Fruit fly (Drosophila melanogaster): Measurements from ENCODE around the gene Catsup.

DNA sequence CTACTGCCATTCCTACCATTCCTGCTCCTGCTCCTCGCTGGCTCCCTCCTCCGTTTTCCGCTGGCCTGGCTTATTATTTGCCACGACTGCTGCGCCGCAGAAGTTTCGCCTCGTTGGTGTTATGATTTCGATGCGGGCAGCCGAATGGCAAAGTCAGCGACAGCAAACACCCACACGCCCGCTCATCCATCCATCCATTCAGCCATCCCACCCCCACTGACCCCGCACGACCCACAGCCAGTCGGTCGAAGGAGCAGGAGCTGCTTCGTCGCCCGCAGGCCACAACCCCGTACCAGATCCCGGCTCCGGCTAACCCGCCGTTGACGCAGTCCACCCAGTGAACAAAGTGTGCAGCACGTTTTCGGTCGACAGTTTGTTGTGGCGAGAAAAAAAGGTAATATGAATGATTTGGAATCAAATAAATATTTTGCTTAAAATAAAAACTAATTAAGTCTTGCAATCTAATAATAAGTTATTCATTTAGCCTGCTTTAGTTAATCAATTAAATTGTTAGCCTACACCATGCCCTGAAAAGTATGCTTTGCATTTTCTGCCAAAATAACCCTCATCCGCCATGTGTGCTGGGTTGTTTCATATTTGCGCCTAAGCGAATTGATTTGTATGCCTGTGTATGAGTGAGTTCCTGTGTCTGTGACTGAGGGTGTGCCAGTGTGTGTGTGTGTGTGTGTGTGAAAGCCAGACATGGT is 15.0 kb upstream of the Catsup start:
- no peak for TF ChIP-seq Dif (GFP tag; optimal IDR thresholded peaks at IDR 0.05; ENCODE audit: partially characterized antibody)
- peak; percentile 20 for TF ChIP-seq psq (GFP tag; optimal IDR thresholded peaks at IDR 0.05)
- no peak for TF ChIP-seq Abd-B (GFP tag; optimal IDR thresholded peaks at IDR 0.05)
- no peak for TF ChIP-seq brk (GFP tag; optimal IDR thresholded peaks at IDR 0.05)
- no peak for TF ChIP-seq usp (GFP tag; optimal IDR thresholded peaks at IDR 0.05)
- peak; percentile 48 for TF ChIP-seq fru (GFP tag; optimal IDR thresholded peaks at IDR 0.05)
